Fruit fly (Drosophila melanogaster) whole organism, embryonic: ENCODE data around the gene CG5188.

Source experiments
- ATbp ChIP-seq: fragments of 200-800 bp; sonication (Bioruptor generic); optimal IDR thresholded peaks from 2 replicates; lab custom pipeline; 2017; ENCODE audit warnings: missing biosample characterization, mild to moderate bottlenecking, missing genetic modification characterization, missing genetic modification reagents
- Aef1 ChIP-seq: fragments of 200-800 bp; sonication (Bioruptor generic); IDR thresholded peaks from 3 replicates; pipeline ENCODE4 v1.3.6; 2022; ENCODE audit warnings: missing biosample characterization, missing genetic modification characterization
- Bdp1 ChIP-seq: fragments of 200-800 bp; sonication (Bioruptor generic); optimal IDR thresholded peaks from 3 replicates; lab custom pipeline; 2016; ENCODE audit warnings: missing biosample characterization, missing genetic modification characterization
- CG10321 ChIP-seq: fragments of 200-800 bp; sonication (Bioruptor generic); IDR thresholded peaks from 2 replicates; pipeline ENCODE4 v1.3.6; 2022; ENCODE audit warnings: missing biosample characterization, missing genetic modification characterization
- CG10462 ChIP-seq: fragments of 200-800 bp; sonication (Bioruptor generic); optimal IDR thresholded peaks from 2 replicates; lab custom pipeline; 2016; ENCODE audit warnings: missing biosample characterization, missing genetic modification characterization
- CG11398 ChIP-seq: fragments of 200-800 bp; sonication (Bioruptor generic); optimal IDR thresholded peaks from 2 replicates; lab custom pipeline; 2016; ENCODE audit warnings: missing biosample characterization, missing genetic modification characterization
- CG12299 ChIP-seq: fragments of 200-800 bp; sonication (Bioruptor generic); optimal IDR thresholded peaks from 2 replicates; lab custom pipeline; 2018; ENCODE audit warnings: missing biosample characterization, mild to moderate bottlenecking, missing genetic modification characterization
- CG13123 ChIP-seq: fragments of 200-800 bp; sonication (Bioruptor generic); optimal IDR thresholded peaks from 2 replicates; lab custom pipeline; 2016; ENCODE audit warnings: missing biosample characterization, missing genetic modification characterization
- CG15514 ChIP-seq: fragments of 200-800 bp; sonication (Bioruptor generic); optimal IDR thresholded peaks from 3 replicates; lab custom pipeline; 2017; ENCODE audit warnings: missing biosample characterization, missing genetic modification characterization, mild to moderate bottlenecking, moderate library complexity, missing genetic modification reagents
- CG15601 ChIP-seq: fragments of 200-800 bp; sonication (Bioruptor generic); optimal IDR thresholded peaks from 3 replicates; lab custom pipeline; 2019; ENCODE audit warnings: missing biosample characterization, mild to moderate bottlenecking, missing genetic modification characterization, moderate library complexity
- CG17385 ChIP-seq: fragments of 200-800 bp; sonication (Bioruptor generic); optimal IDR thresholded peaks from 3 replicates; lab custom pipeline; 2018; ENCODE audit warnings: missing biosample characterization, mild to moderate bottlenecking, missing genetic modification characterization
- CG18476 ChIP-seq: fragments of 200-800 bp; sonication (Bioruptor generic); optimal IDR thresholded peaks from 2 replicates; lab custom pipeline; 2016; ENCODE audit warnings: missing biosample characterization, mild to moderate bottlenecking, missing genetic modification characterization
- CG31365 ChIP-seq: fragments of 200-800 bp; sonication (Bioruptor generic); optimal IDR thresholded peaks from 2 replicates; lab custom pipeline; 2018; ENCODE audit warnings: missing biosample characterization, mild to moderate bottlenecking, missing genetic modification characterization
- CG34422 ChIP-seq: fragments of 200-800 bp; sonication (Bioruptor generic); IDR thresholded peaks from 3 replicates; pipeline ENCODE4 v1.3.6; 2022; ENCODE audit warnings: missing biosample characterization, missing genetic modification characterization
- CG6765 ChIP-seq: fragments of 200-800 bp; sonication (Bioruptor generic); optimal IDR thresholded peaks from 3 replicates; lab custom pipeline; 2017; ENCODE audit warnings: missing biosample characterization, mild to moderate bottlenecking, missing genetic modification characterization
- CG9437 ChIP-seq: fragments of 200-800 bp; sonication (Bioruptor generic); optimal IDR thresholded peaks from 2 replicates; lab custom pipeline; 2018; ENCODE audit warnings: missing biosample characterization, mild to moderate bottlenecking, missing genetic modification characterization
- Fer3 ChIP-seq: fragments of 200-800 bp; sonication (Bioruptor generic); optimal IDR thresholded peaks from 2 replicates; lab custom pipeline; 2018; ENCODE audit warnings: missing biosample characterization, mild to moderate bottlenecking, missing genetic modification characterization, moderate library complexity
- GATAe ChIP-seq: fragments of 200-800 bp; sonication (Bioruptor generic); conservative IDR thresholded peaks from 2 replicates; pipeline ENCODE4 v1.3.6; 2022; ENCODE audit warnings: missing biosample characterization, missing genetic modification characterization
- Lhr ChIP-seq: fragments of 200-800 bp; sonication (Bioruptor generic); optimal IDR thresholded peaks from 3 replicates; lab custom pipeline; 2017; ENCODE audit warnings: mild to moderate bottlenecking, missing biosample characterization, missing genetic modification reagents, missing genetic modification characterization
- Lim3 ChIP-seq: fragments of 200-800 bp; sonication (Bioruptor generic); IDR thresholded peaks from 2 replicates; pipeline ENCODE4 v1.3.6; 2022; ENCODE audit warnings: missing biosample characterization, missing genetic modification characterization
- Max ChIP-seq: fragments of 200-800 bp; sonication (Bioruptor generic); optimal IDR thresholded peaks from 2 replicates; lab custom pipeline; 2016; ENCODE audit warnings: missing biosample characterization, mild to moderate bottlenecking, missing genetic modification characterization
- NC2β ChIP-seq: fragments of 200-800 bp; sonication (Bioruptor generic); optimal IDR thresholded peaks from 2 replicates; lab custom pipeline; 2016; ENCODE audit warnings: missing biosample characterization, missing genetic modification characterization
- NK7.1 ChIP-seq: fragments of 200-800 bp; sonication (Bioruptor generic); optimal IDR thresholded peaks from 3 replicates; lab custom pipeline; 2016; ENCODE audit warnings: missing biosample characterization, missing genetic modification characterization
- Nf-YC ChIP-seq: fragments of 200-800 bp; optimal IDR thresholded peaks from 3 replicates; lab custom pipeline; 2019; ENCODE audit warnings: missing biosample characterization, mild to moderate bottlenecking, missing genetic modification characterization, moderate library complexity
- Vsx1 ChIP-seq: fragments of 200-800 bp; sonication (Bioruptor generic); optimal IDR thresholded peaks from 2 replicates; lab custom pipeline; 2017; ENCODE audit warnings: missing biosample characterization, mild to moderate bottlenecking, missing genetic modification characterization, missing genetic modification reagents
- ac ChIP-seq: fragments of 200-800 bp; sonication (Bioruptor generic); optimal IDR thresholded peaks from 3 replicates; lab custom pipeline; 2017; ENCODE audit warnings: missing biosample characterization, mild to moderate bottlenecking, missing genetic modification characterization
- aop ChIP-seq: fragments of 200-800 bp; sonication (Bioruptor generic); IDR thresholded peaks from 2 replicates; pipeline ENCODE4 v1.3.6; 2022; ENCODE audit warnings: missing biosample characterization, missing genetic modification characterization
- az2 ChIP-seq: fragments of 200-800 bp; sonication (Bioruptor generic); optimal IDR thresholded peaks from 3 replicates; lab custom pipeline; 2016; ENCODE audit warnings: missing biosample characterization, missing genetic modification characterization
- bbx ChIP-seq: fragments of 200-800 bp; sonication (Bioruptor generic); IDR thresholded peaks from 2 replicates; pipeline ENCODE4 v1.3.6; 2022; ENCODE audit warnings: missing biosample characterization, missing genetic modification characterization; ENCODE audit not compliant: partially characterized antibody
- dan ChIP-seq: fragments of 200-800 bp; sonication (Bioruptor generic); IDR thresholded peaks from 2 replicates; pipeline ENCODE4 v1.3.6; 2022; ENCODE audit warnings: missing biosample characterization, missing genetic modification characterization
- danr ChIP-seq: fragments of 200-800 bp; sonication (Bioruptor generic); IDR thresholded peaks from 2 replicates; pipeline ENCODE4 v1.3.6; 2022; ENCODE audit warnings: missing biosample characterization, missing genetic modification characterization
- hbn ChIP-seq: fragments of 200-800 bp; sonication (Bioruptor generic); IDR thresholded peaks from 2 replicates; pipeline ENCODE4 v1.3.6; 2022; ENCODE audit warnings: missing biosample characterization, missing genetic modification characterization; ENCODE audit not compliant: partially characterized antibody
- lab ChIP-seq: fragments of 200-800 bp; sonication (Bioruptor generic); optimal IDR thresholded peaks from 3 replicates; lab custom pipeline; 2017; ENCODE audit warnings: missing biosample characterization, missing genetic modification characterization, mild to moderate bottlenecking, moderate library complexity, missing genetic modification reagents
- nom ChIP-seq: fragments of 200-800 bp; sonication (Bioruptor generic); optimal IDR thresholded peaks from 2 replicates; lab custom pipeline; 2017; ENCODE audit warnings: missing biosample characterization, missing genetic modification characterization, mild to moderate bottlenecking, moderate library complexity, missing genetic modification reagents
- oc ChIP-seq: fragments of 200-800 bp; sonication (Bioruptor generic); optimal IDR thresholded peaks from 2 replicates; lab custom pipeline; 2018; ENCODE audit warnings: missing biosample characterization, mild to moderate bottlenecking, missing genetic modification characterization, moderate library complexity
- org-1 ChIP-seq: fragments of 200-800 bp; sonication (Bioruptor generic); optimal IDR thresholded peaks from 2 replicates; lab custom pipeline; 2017; ENCODE audit warnings: missing biosample characterization, missing genetic modification characterization
- otp ChIP-seq: fragments of 200-800 bp; sonication (Bioruptor generic); IDR thresholded peaks from 3 replicates; pipeline ENCODE4, ENCODE4 v1.3.6; 2022; ENCODE audit warnings: missing biosample characterization, missing genetic modification characterization
- pb ChIP-seq: fragments of 200-800 bp; sonication (Bioruptor generic); optimal IDR thresholded peaks from 3 replicates; lab custom pipeline; 2016; ENCODE audit warnings: missing biosample characterization, missing genetic modification characterization
- pfk ChIP-seq: fragments of 200-800 bp; sonication (Bioruptor generic); optimal IDR thresholded peaks from 2 replicates; lab custom pipeline; 2018; ENCODE audit warnings: missing biosample characterization, mild to moderate bottlenecking, missing genetic modification characterization, moderate library complexity
- phol ChIP-seq: fragments of 200-800 bp; sonication (Bioruptor generic); optimal IDR thresholded peaks from 3 replicates; lab custom pipeline; 2018; ENCODE audit warnings: missing biosample characterization, mild to moderate bottlenecking, missing genetic modification characterization, moderate library complexity
- slp2 ChIP-seq: fragments of 200-800 bp; sonication (Bioruptor generic); optimal IDR thresholded peaks from 2 replicates; lab custom pipeline; 2016; ENCODE audit warnings: missing biosample characterization, missing genetic modification characterization
- sr ChIP-seq: fragments of 200-800 bp; sonication (Bioruptor generic); IDR thresholded peaks from 3 replicates; pipeline ENCODE4 v1.3.6; 2022; ENCODE audit warnings: missing biosample characterization, missing genetic modification characterization
- tio ChIP-seq: fragments of 200-800 bp; sonication (Bioruptor generic); optimal IDR thresholded peaks from 2 replicates; lab custom pipeline; 2017; ENCODE audit warnings: missing biosample characterization, missing genetic modification characterization, inconsistent platforms
- tll ChIP-seq, 2 experiments: fragments of 200-800 bp in 1 of 2; fragments of >200 bp in 1 of 2; sonication (Bioruptor generic) in 1 of 2; optimal IDR thresholded peaks; 2 replicates each; lab custom pipeline; 2017 to 2019; ENCODE audit warnings: missing biosample characterization in 2 of 2, missing genetic modification characterization in 2 of 2, mild to moderate bottlenecking in 1 of 2, moderate library complexity in 1 of 2
- ttk ChIP-seq: fragments of 200-800 bp; sonication (Bioruptor generic); IDR thresholded peaks from 2 replicates; pipeline ENCODE4 v2.1.2; 2022; ENCODE audit warnings: missing biosample characterization, missing genetic modification characterization
- tup ChIP-seq: fragments of 200-800 bp; sonication (Bioruptor generic); optimal IDR thresholded peaks from 2 replicates; lab custom pipeline; 2016; ENCODE audit warnings: missing biosample characterization, mild to moderate bottlenecking, missing genetic modification characterization, moderate library complexity
- wor ChIP-seq: fragments of 200-800 bp; sonication (Bioruptor generic); IDR thresholded peaks from 2 replicates; pipeline ENCODE4 v1.3.6; 2022; ENCODE audit warnings: missing biosample characterization, missing genetic modification characterization
- z ChIP-seq: fragments of 200-800 bp; sonication (Bioruptor generic); IDR thresholded peaks from 3 replicates; pipeline ENCODE4 v1.3.6; 2022; ENCODE audit warnings: missing biosample characterization, missing genetic modification characterization
- zfh2 ChIP-seq: fragments of 200-800 bp; sonication (Bioruptor generic); optimal IDR thresholded peaks from 2 replicates; lab custom pipeline; 2016; ENCODE audit warnings: missing biosample characterization, missing genetic modification characterization

The CG5188 gene

DNA sequence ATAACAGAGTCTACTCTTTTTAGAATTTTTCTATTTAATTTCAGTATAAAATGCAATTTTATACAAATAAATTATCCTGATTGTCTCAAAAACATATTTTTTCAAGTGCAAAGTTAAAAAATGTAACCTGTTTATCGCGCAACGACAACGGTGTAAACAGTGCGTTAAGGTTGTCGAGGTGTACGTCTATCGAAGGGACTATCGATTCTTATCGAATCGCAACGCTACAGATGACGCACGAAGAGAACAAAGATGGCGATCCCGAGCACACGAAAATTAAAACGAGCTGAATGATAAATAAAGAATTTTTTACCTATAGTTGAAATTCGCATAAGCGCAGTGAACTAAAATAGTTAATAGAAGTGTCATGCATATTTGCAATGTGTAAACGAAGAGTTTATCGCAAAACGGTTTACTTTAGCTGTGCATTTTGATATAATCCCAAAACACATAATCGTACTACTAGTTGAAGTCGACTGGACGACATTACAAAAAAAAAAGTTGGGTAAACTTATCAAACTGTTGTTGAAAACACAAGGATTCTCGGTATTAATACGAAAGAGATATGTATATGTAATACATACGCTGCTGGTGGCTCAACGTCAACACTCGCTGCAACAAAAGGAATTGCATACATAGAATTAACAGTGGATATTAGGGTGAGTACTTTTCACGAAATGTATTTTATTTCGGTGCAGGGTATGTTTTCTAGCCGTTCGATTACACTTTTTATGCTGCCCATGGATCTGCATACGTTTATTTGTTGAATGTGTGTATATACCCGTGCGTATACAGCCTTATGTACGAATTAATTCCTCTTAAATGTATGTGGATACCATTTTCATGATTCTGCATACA, 40.5 kb upstream of the CG5188 start, which contains the start of gene da (continued):
- TF ChIP-seq Nf-YC (tag; lab: Kevin White, UChicago) (peak; percentile 52), CG18476 (GFP tag; lab: Kevin White, UChicago) (peak; percentile 44), aop (GFP tag; lab: Robert Waterston, UW) (no peak), pb (GFP tag; lab: Kevin White, UChicago) (no peak), lab (GFP tag; lab: Kevin White, UChicago) (no peak), pfk (GFP tag; lab: Kevin White, UChicago) (peak; percentile 86), Bdp1 (GFP tag; lab: Kevin White, UChicago) (no peak), oc (tag; lab: Kevin White, UChicago) (no peak), hbn (GFP tag; lab: Robert Waterston, UW) (peak; percentile 41), NC2β (peak; percentile 63), az2 (GFP tag; lab: Kevin White, UChicago) (peak; percentile 68), CG9437 (peak; percentile 43), dan (GFP tag; lab: Robert Waterston, UW) (no peak), Fer3 (tag; lab: Kevin White, UChicago) (peak; percentile 65), CG13123 (GFP tag; lab: Kevin White, UChicago) (peak; percentile 51), Aef1 (peak; percentile 52; the same call in 2 of the 3 replicates), CG15601 (tag; lab: Kevin White, UChicago) (peak; percentile 48), zfh2 (GFP tag; lab: Kevin White, UChicago) (peak; percentile 69), CG34422 (peak; percentile 57; the same call in 2 of the 3 replicates), CG11398 (GFP tag; lab: Kevin White, UChicago) (no peak), tio (GFP tag; lab: Kevin White, UChicago) (no peak), org-1 (no peak), danr (GFP tag; lab: Robert Waterston, UW) (no peak), tup (no peak), Max (GFP tag; lab: Kevin White, UChicago) (peak; percentile 5), z (no peak), ATbp (GFP tag; lab: Kevin White, UChicago) (no peak), bbx (GFP tag; lab: Robert Waterston, UW) (peak; percentile 60), tll (GFP tag; optimal IDR thresholded peaks at IDR 0.05; lab: Kevin White, UChicago) (peak in 1 of 2 experiments; percentile 12), otp (GFP tag; lab: Robert Waterston, UW) (no peak; the same call in 2 of the 3 replicates), ac (GFP tag; lab: Kevin White, UChicago) (no peak), wor (GFP tag; lab: Robert Waterston, UW) (no peak), CG12299 (tag; lab: Kevin White, UChicago) (no peak), slp2 (GFP tag; lab: Kevin White, UChicago) (peak; percentile 36), Lhr (GFP tag; lab: Kevin White, UChicago) (peak; percentile 23), phol (tag; lab: Kevin White, UChicago) (peak; percentile 100), Lim3 (GFP tag; lab: Robert Waterston, UW) (no peak), CG10321 (GFP tag; lab: Robert Waterston, UW) (no peak), NK7.1 (no peak), GATAe (GFP tag; lab: Robert Waterston, UW) (no peak), CG15514 (GFP tag; lab: Kevin White, UChicago) (peak; percentile 81), CG6765 (peak; percentile 25), CG31365 (tag; lab: Kevin White, UChicago) (no peak), Vsx1 (GFP tag; lab: Kevin White, UChicago) (no peak), ttk (0 out of 2 replicates have a peak, but pooled peaks have one; percentile 19), CG10462 (GFP tag; lab: Kevin White, UChicago) (peak; percentile 10), nom (GFP tag; lab: Kevin White, UChicago) (peak; percentile 15), sr (GFP tag; lab: Robert Waterston, UW) (no peak), CG17385 (peak; percentile 26)
